Fruit fly (Drosophila melanogaster): ENCODE data around the gene ninaA.

Gene ninaA

dm6 chr2L:913850-914391, 36.8 kb downstream of the ninaA start, which contains the start of gene GluRIIC:
Gene GluRIIC, plus strand, starts transcription at chr2L:914086.
- TF ChIP-seq CTCF (optimal IDR thresholded peaks at IDR 0.05) (no peak), CG8478 (optimal IDR thresholded peaks at IDR 0.05) (no peak)

dm6 chr2L:918738-919137, 41.6 kb downstream of the ninaA start:
- TF ChIP-seq CTCF (optimal IDR thresholded peaks at IDR 0.05): no peak

- TF ChIP-seq CG8478 (optimal IDR thresholded peaks at IDR 0.05) (no peak), CTCF (optimal IDR thresholded peaks at IDR 0.05) (no peak)
Measured at dm6 chr2L:922660-923059, 45.6 kb downstream of the ninaA start, which contains the start of gene Tmtc2. Gene Tmtc2, plus strand, starts transcription at chr2L:922793.

Measured in S2 (cell line).